Fruit fly (Drosophila melanogaster) whole organism, pupa: ENCODE measurements around the gene CG15739.

Source experiments
- CG10348 ChIP-seq: fragments of 200-800 bp; sonication (Bioruptor generic); IDR thresholded peaks from 2 replicates; pipeline ENCODE4 v1.3.6; 2022; ENCODE audit warnings: missing biosample characterization, missing genetic modification characterization
- CG12605 ChIP-seq: fragments of 200-800 bp; sonication (Bioruptor generic); IDR thresholded peaks from 2 replicates; pipeline ENCODE4 v1.3.6; 2022; ENCODE audit warnings: missing biosample characterization, missing genetic modification characterization
- CG14655 ChIP-seq: fragments of 200-800 bp; sonication (Bioruptor generic); optimal IDR thresholded peaks from 3 replicates; lab custom pipeline; 2017; ENCODE audit warnings: mild to moderate bottlenecking, missing biosample characterization, missing genetic modification reagents, missing genetic modification characterization
- CG4496 ChIP-seq: fragments of 200-800 bp; sonication (Bioruptor generic); IDR thresholded peaks from 3 replicates; pipeline ENCODE4 v1.3.6; 2022; ENCODE audit warnings: missing biosample characterization, missing genetic modification characterization
- CG8301 ChIP-seq: fragments of 200-800 bp; sonication (Bioruptor generic); optimal IDR thresholded peaks from 2 replicates; lab custom pipeline; 2018; ENCODE audit warnings: missing biosample characterization, mild to moderate bottlenecking, missing genetic modification characterization
- CG9948 ChIP-seq: fragments of 200-800 bp; sonication (Bioruptor generic); optimal IDR thresholded peaks from 2 replicates; lab custom pipeline; 2018; ENCODE audit warnings: missing biosample characterization, mild to moderate bottlenecking, missing genetic modification characterization, moderate library complexity
- D1 ChIP-seq: fragments of 200-800 bp; sonication (Bioruptor generic); optimal IDR thresholded peaks from 2 replicates; lab custom pipeline; 2018; ENCODE audit warnings: missing biosample characterization, mild to moderate bottlenecking, missing genetic modification characterization, moderate library complexity
- EcR ChIP-seq: fragments of 200-800 bp; sonication (Bioruptor generic); optimal IDR thresholded peaks from 3 replicates; lab custom pipeline; 2019; ENCODE audit warnings: missing biosample characterization, missing genetic modification characterization, mild to moderate bottlenecking, moderate library complexity, missing genetic modification reagents
- Pif1B ChIP-seq: fragments of 200-800 bp; sonication (Bioruptor generic); optimal IDR thresholded peaks from 3 replicates; lab custom pipeline; 2016; ENCODE audit warnings: missing biosample characterization, missing genetic modification characterization
- gl ChIP-seq: fragments of 200-800 bp; sonication (Bioruptor generic); optimal IDR thresholded peaks from 2 replicates; lab custom pipeline; 2018; ENCODE audit warnings: missing biosample characterization, mild to moderate bottlenecking, missing genetic modification characterization
- rn ChIP-seq: fragments of 200-800 bp; sonication (Bioruptor generic); IDR thresholded peaks from 2 replicates; pipeline ENCODE4 v1.3.6; 2022; ENCODE audit warnings: missing biosample characterization, missing genetic modification characterization

dm6 chrX:11872517-11872916 is 602 bp upstream of the CG15739 start, which contains the start of gene BORCS5:
- TF ChIP-seq CG4496 (GFP tag; lab: Robert Waterston, UW) (no peak), D1 (tag; lab: Kevin White, UChicago) (no peak), CG9948 (tag; lab: Kevin White, UChicago) (no peak), rn (no peak), CG10348 (GFP tag; lab: Robert Waterston, UW) (no peak), Pif1B (GFP tag; lab: Kevin White, UChicago) (no peak), CG14655 (GFP tag; lab: Kevin White, UChicago) (no peak), gl (tag; lab: Kevin White, UChicago) (no peak), CG8301 (tag; lab: Kevin White, UChicago) (no peak), EcR (GFP tag; lab: Kevin White, UChicago) (no peak), CG12605 (GFP tag; lab: Robert Waterston, UW) (no peak)
